Worm (Caenorhabditis elegans) whole organism, L4 larva: ENCODE data around the gene nsy-1.

Experiments used
- F44E2.7 ChIP-seq: fragments of 200-800 bp; sonication (Bioruptor generic); IDR thresholded peaks from 2 replicates; pipeline ENCODE4 v2.1.2; 2022; ENCODE audit warnings: missing genetic modification characterization, missing compliant biosample characterization
- R02D3.7 ChIP-seq: fragments of 150-350 bp; sonication (generic microtip); optimal IDR thresholded peaks from 3 replicates; lab custom pipeline; 2014; ENCODE audit warnings: missing biosample characterization, missing genetic modification characterization
- Y105C5A.15 ChIP-seq: fragments of 200-800 bp; sonication (Bioruptor generic); IDR thresholded peaks from 2 replicates; pipeline ENCODE4 v1.3.6; 2022; ENCODE audit warnings: missing genetic modification characterization, missing compliant biosample characterization
- Y48G9A.11 ChIP-seq: fragments of 200-800 bp; sonication (Bioruptor generic); IDR thresholded peaks from 2 replicates; pipeline ENCODE4 v1.3.6; 2022; ENCODE audit warnings: missing genetic modification reagents, missing genetic modification characterization, missing compliant biosample characterization
- Y75B8A.6 ChIP-seq: fragments of 200-800 bp; sonication (Bioruptor generic); IDR thresholded peaks from 2 replicates; pipeline ENCODE4 v1.3.6; 2022; ENCODE audit warnings: missing genetic modification reagents, missing genetic modification characterization, missing compliant biosample characterization
- aha-1 ChIP-seq: fragments of 150-350 bp; peaks from one replicate; lab custom pipeline; 2014; ENCODE audit warnings: missing biosample characterization, missing genetic modification characterization
- attf-4 ChIP-seq: sonication (generic microtip); optimal IDR thresholded peaks from 3 replicates; lab custom pipeline; 2017; ENCODE audit warnings: missing biosample characterization, missing genetic modification characterization
- ceh-20 ChIP-seq: fragments of 200-800 bp; sonication (Bioruptor generic); IDR thresholded peaks from 2 replicates; pipeline ENCODE4 v1.3.6; 2022; ENCODE audit warnings: missing genetic modification reagents, missing genetic modification characterization, missing compliant biosample characterization
- ceh-28 ChIP-seq: fragments of 150-350 bp; optimal IDR thresholded peaks from 2 replicates; lab custom pipeline; 2014; ENCODE audit warnings: missing biosample characterization, missing genetic modification reagents, missing genetic modification characterization
- ceh-32 ChIP-seq: sonication (generic microtip); optimal IDR thresholded peaks from 2 replicates; lab custom pipeline; 2016; ENCODE audit warnings: mild to moderate bottlenecking, missing genetic modification characterization, missing compliant biosample characterization; ENCODE audit not compliant: poor library complexity
- ceh-82 ChIP-seq: sonication (generic microtip); optimal IDR thresholded peaks from 2 replicates; lab custom pipeline; 2017; ENCODE audit warnings: missing biosample characterization, missing genetic modification characterization
- ces-1 ChIP-seq: fragments of 150-350 bp; sonication (generic microtip); optimal IDR thresholded peaks from 4 replicates; lab custom pipeline; 2014; ENCODE audit warnings: missing biosample characterization, missing genetic modification reagents, missing genetic modification characterization
- ctbp-1 ChIP-seq: fragments of 200-800 bp; sonication (Bioruptor generic); IDR thresholded peaks from 2 replicates; pipeline ENCODE4 v1.3.6; 2022; ENCODE audit warnings: missing genetic modification reagents, missing genetic modification characterization, missing compliant biosample characterization
- daf-12 ChIP-seq: fragments of 150-350 bp; optimal IDR thresholded peaks from 2 replicates; lab custom pipeline; 2014; ENCODE audit warnings: missing biosample characterization, missing genetic modification reagents, missing genetic modification characterization
- dmd-9 ChIP-seq: fragments of 200-800 bp; sonication (Bioruptor generic); IDR thresholded peaks from 2 replicates; pipeline ENCODE4 v1.3.6; 2022; ENCODE audit warnings: missing genetic modification reagents, missing genetic modification characterization, missing compliant biosample characterization
- duxl-1 ChIP-seq: sonication (generic microtip); optimal IDR thresholded peaks from 2 replicates; lab custom pipeline; 2016; ENCODE audit warnings: mild to moderate bottlenecking, missing genetic modification characterization, moderate library complexity, missing compliant biosample characterization; ENCODE audit not compliant: poor library complexity
- dve-1 ChIP-seq: sonication (generic microtip); optimal IDR thresholded peaks from 2 replicates; lab custom pipeline; 2017; ENCODE audit warnings: antibody characterized with exemption, mild to moderate bottlenecking, missing genetic modification characterization, missing compliant biosample characterization; ENCODE audit not compliant: insufficient read depth
- fos-1 ChIP-seq: fragments of 150-350 bp; optimal IDR thresholded peaks from 2 replicates; lab custom pipeline; 2014; ENCODE audit warnings: missing biosample characterization, missing genetic modification characterization
- hif-1 ChIP-seq, 2 experiments: sonication (generic microtip); optimal IDR thresholded peaks; 2 replicates each; lab custom pipeline; 2016 to 2017; ENCODE audit warnings: missing compliant biosample characterization in 2 of 2, missing genetic modification characterization in 2 of 2, missing genetic modification reagents in 2 of 2, missing genotype in 2 of 2, mild to moderate bottlenecking in 1 of 2
- hlh-30 ChIP-seq: sonication (generic microtip); optimal IDR thresholded peaks from 2 replicates; lab custom pipeline; 2017; ENCODE audit warnings: antibody characterized with exemption, mild to moderate bottlenecking, missing genetic modification characterization, missing compliant biosample characterization; ENCODE audit not compliant: insufficient read depth
- lin-1 ChIP-seq: fragments of 200-800 bp; sonication (Bioruptor generic); IDR thresholded peaks from 2 replicates; pipeline ENCODE4 v1.3.6; 2022; ENCODE audit warnings: missing genetic modification reagents, missing genetic modification characterization, missing compliant biosample characterization
- lin-13 ChIP-seq: fragments of 150-350 bp; optimal IDR thresholded peaks from 2 replicates; lab custom pipeline; 2014; ENCODE audit warnings: missing biosample characterization, missing genetic modification reagents, missing genetic modification characterization
- lin-15B ChIP-seq: fragments of 150-350 bp; sonication (generic microtip); optimal IDR thresholded peaks from 3 replicates; lab custom pipeline; 2014; ENCODE audit warnings: missing biosample characterization, missing genetic modification characterization
- lsy-2 ChIP-seq, 2 experiments: fragments of 150-350 bp in 1 of 2; sonication (generic microtip) in 1 of 2; optimal IDR thresholded peaks; 2 replicates each; lab custom pipeline; 2014 to 2017; ENCODE audit warnings: missing biosample characterization in 2 of 2, missing genetic modification characterization in 2 of 2
- mdl-1 ChIP-seq, 2 experiments: fragments of 150-350 bp in 1 of 2; sonication (generic microtip) in 1 of 2; optimal IDR thresholded peaks; 2 replicates each; lab custom pipeline; 2014 to 2017; ENCODE audit warnings: missing biosample characterization in 2 of 2, missing genetic modification characterization in 2 of 2
- mep-1 ChIP-seq: fragments of 150-350 bp; sonication (generic microtip); optimal IDR thresholded peaks from 3 replicates; lab custom pipeline; 2014; ENCODE audit warnings: missing biosample characterization, missing genetic modification characterization
- mxl-2 ChIP-seq: fragments of 200-800 bp; sonication (Bioruptor generic); conservative IDR thresholded peaks from 2 replicates; pipeline ENCODE4 v1.3.6; 2022; ENCODE audit warnings: missing genetic modification reagents, missing genetic modification characterization, missing compliant biosample characterization
- mxl-3 ChIP-seq: fragments of 200-800 bp; sonication (Bioruptor generic); optimal IDR thresholded peaks from 2 replicates; lab custom pipeline; 2018; ENCODE audit warnings: mild to moderate bottlenecking, missing genetic modification characterization, missing compliant biosample characterization
- nhr-10 ChIP-seq: fragments of 150-350 bp; optimal IDR thresholded peaks from 2 replicates; lab custom pipeline; 2014; ENCODE audit warnings: missing biosample characterization, missing genetic modification characterization
- nhr-102 ChIP-seq: sonication (generic microtip); optimal IDR thresholded peaks from 2 replicates; lab custom pipeline; 2016; ENCODE audit warnings: mild to moderate bottlenecking, missing genetic modification characterization, moderate library complexity, missing compliant biosample characterization
- nhr-11 ChIP-seq: fragments of 150-350 bp; optimal IDR thresholded peaks from 2 replicates; lab custom pipeline; 2014; ENCODE audit warnings: missing biosample characterization, missing genetic modification characterization
- nhr-25 ChIP-seq: sonication (generic microtip); optimal IDR thresholded peaks from 2 replicates; lab custom pipeline; 2017; ENCODE audit warnings: missing genetic modification characterization, mild to moderate bottlenecking, missing compliant biosample characterization, antibody characterized with exemption, moderate library complexity, borderline replicate concordance; ENCODE audit not compliant: insufficient read depth
- nhr-28 ChIP-seq: fragments of 150-350 bp; optimal IDR thresholded peaks from 2 replicates; lab custom pipeline; 2014; ENCODE audit warnings: missing biosample characterization, missing genetic modification characterization
- nhr-42 ChIP-seq: fragments of 200-800 bp; sonication (Bioruptor generic); IDR thresholded peaks from 2 replicates; pipeline ENCODE4 v1.3.6; 2022; ENCODE audit warnings: missing genetic modification characterization, missing compliant biosample characterization
- nhr-76 ChIP-seq: fragments of 150-350 bp; optimal IDR thresholded peaks from 2 replicates; lab custom pipeline; 2014; ENCODE audit warnings: missing biosample characterization, missing genetic modification characterization
- pha-4 ChIP-seq, 2 experiments: fragments of 150-350 bp in 1 of 2; fragments of 200-800 bp in 1 of 2; sonication (Bioruptor generic) in 1 of 2; IDR thresholded peaks in 1 of 2; optimal IDR thresholded peaks in 1 of 2; 2 replicates each; pipeline versions ENCODE4 v1.3.6 to Lab custom; 2014 to 2022; ENCODE audit warnings: missing genetic modification characterization in 2 of 2, missing genetic modification reagents in 2 of 2, missing biosample characterization in 1 of 2, missing compliant biosample characterization in 1 of 2
- pqm-1 ChIP-seq: sonication (generic microtip); optimal IDR thresholded peaks from 2 replicates; lab custom pipeline; 2017; ENCODE audit warnings: missing biosample characterization, missing genetic modification characterization
- sdz-12 ChIP-seq: fragments of 200-800 bp; sonication (Bioruptor generic); optimal IDR thresholded peaks from 2 replicates; lab custom pipeline; 2018; ENCODE audit warnings: mild to moderate bottlenecking, missing genetic modification characterization, missing compliant biosample characterization
- skn-1 ChIP-seq: fragments of 150-350 bp; optimal IDR thresholded peaks from 2 replicates; lab custom pipeline; 2014; ENCODE audit warnings: missing biosample characterization, missing genetic modification characterization
- snpc-4 ChIP-seq: fragments of 150-350 bp; optimal IDR thresholded peaks from 2 replicates; lab custom pipeline; 2014; ENCODE audit warnings: missing biosample characterization, missing genetic modification characterization
- spr-1 ChIP-seq: sonication (generic microtip); optimal IDR thresholded peaks from 2 replicates; lab custom pipeline; 2016; ENCODE audit warnings: mild to moderate bottlenecking, missing genetic modification characterization, missing compliant biosample characterization
- spr-3 ChIP-seq: fragments of 200-800 bp; sonication (Bioruptor generic); optimal IDR thresholded peaks from 2 replicates; lab custom pipeline; 2018; ENCODE audit warnings: mild to moderate bottlenecking, missing genetic modification characterization, missing compliant biosample characterization
- unc-62 ChIP-seq, 3 experiments: fragments of 150-350 bp in 1 of 3; sonication (generic microtip); optimal IDR thresholded peaks in 2 of 3; peaks in 1 of 3; 1 replicate in 1 of 3; 2 replicates in 2 of 3; lab custom pipeline; 2014 to 2017; ENCODE audit warnings: missing biosample characterization in 3 of 3, missing genetic modification characterization in 3 of 3, missing genetic modification reagents in 3 of 3, missing genotype in 1 of 3
- zfp-3 ChIP-seq: fragments of 200-800 bp; sonication (Bioruptor generic); conservative IDR thresholded peaks from 2 replicates; pipeline ENCODE4 v1.3.6; 2022; ENCODE audit warnings: missing genetic modification reagents, missing genetic modification characterization, missing compliant biosample characterization
- ztf-11 ChIP-seq: fragments of 150-350 bp; optimal IDR thresholded peaks from 2 replicates; lab custom pipeline; 2014; ENCODE audit warnings: missing biosample characterization, missing genetic modification characterization

nsy-1 gene

ce11 chrII:5016977-5017585 is 5.5 kb upstream of the nsy-1 start (continued):
- TF ChIP-seq pha-4 (GFP tag; IDR thresholded peaks at IDR 0.05; lab: Robert Waterston, UW) = peak; percentile 63; the same call in 1 of the 2 replicates
- no peak for TF ChIP-seq pha-4 (tag; optimal IDR thresholded peaks at IDR 0.05; lab: Kevin White, UChicago)
- TF ChIP-seq nhr-10 (tag; lab: Kevin White, UChicago) = no peak
- TF ChIP-seq dve-1 (tag; lab: Kevin White, UChicago) = peak; percentile 78
- TF ChIP-seq Y48G9A.11 (GFP tag; lab: Robert Waterston, UW) = no peak
- peak; percentile 66 for TF ChIP-seq mxl-3 (GFP tag; lab: Kevin White, UChicago)
- no peak for TF ChIP-seq Y105C5A.15 (GFP tag; lab: Robert Waterston, UW)
- peak; percentile 12 for TF ChIP-seq nhr-102 (tag; lab: Kevin White, UChicago)
- no peak for TF ChIP-seq lin-15B (tag; lab: Kevin White, UChicago)
- peak; percentile 63 for TF ChIP-seq nhr-11 (tag; lab: Kevin White, UChicago)
- TF ChIP-seq ceh-82 (tag; lab: Kevin White, UChicago) = no peak
- no peak for TF ChIP-seq spr-3
- TF ChIP-seq hif-1 (tag; optimal IDR thresholded peaks at IDR 0.05; lab: Kevin White, UChicago) = peak in 1 of 2 experiments; percentile 51
- peak; percentile 33 for TF ChIP-seq ces-1 (GFP tag; lab: Kevin White, UChicago)
- no peak for TF ChIP-seq mxl-2 (GFP tag; lab: Robert Waterston, UW)
- peak; percentile 44 for TF ChIP-seq ceh-20
- no peak for TF ChIP-seq attf-4
- TF ChIP-seq spr-1 (tag; lab: Kevin White, UChicago) = peak; percentile 35
- no peak for TF ChIP-seq R02D3.7 (tag; lab: Kevin White, UChicago)
- TF ChIP-seq nhr-28 = peak; percentile 72
- no peak for TF ChIP-seq ztf-11 (tag; lab: Kevin White, UChicago)
- TF ChIP-seq ceh-28 = no peak

- peak in 1 of 2 experiments; percentile 77 for TF ChIP-seq unc-62 (GFP tag; optimal IDR thresholded peaks at IDR 0.05 in 1 of 2; lab: Kevin White, UChicago)
- no peak for TF ChIP-seq unc-62 (tag; optimal IDR thresholded peaks at IDR 0.05; lab: Kevin White, UChicago)
- no peak for TF ChIP-seq nhr-28
- TF ChIP-seq fos-1 (tag; lab: Kevin White, UChicago) = no peak
- no peak for TF ChIP-seq nhr-42
- peak; percentile 24 for TF ChIP-seq aha-1 (tag; lab: Kevin White, UChicago)
Observed at ce11 chrII:5018578-5018977, 4.0 kb upstream of the nsy-1 start.

- TF ChIP-seq lsy-2 (tag; optimal IDR thresholded peaks at IDR 0.05; lab: Kevin White, UChicago) (peak in 1 of 2 experiments; percentile 25), sdz-12 (no peak), pqm-1 (tag; lab: Kevin White, UChicago) (peak; percentile 44), mep-1 (tag; lab: Kevin White, UChicago) (peak; percentile 42), mdl-1 (tag; optimal IDR thresholded peaks at IDR 0.05; lab: Kevin White, UChicago) (peak in 1 of 2 experiments; percentile 42), nhr-76 (tag; lab: Kevin White, UChicago) (peak; percentile 4), mxl-3 (GFP tag; lab: Kevin White, UChicago) (peak; percentile 9), lin-13 (GFP tag; lab: Kevin White, UChicago) (no peak), daf-12 (tag; lab: Kevin White, UChicago) (no peak), nhr-28 (peak; percentile 83), lin-1 (peak; percentile 54; the same call in 1 of the 2 replicates), hlh-30 (tag; lab: Kevin White, UChicago) (peak; percentile 62), dve-1 (tag; lab: Kevin White, UChicago) (peak; percentile 83), duxl-1 (tag; lab: Kevin White, UChicago) (no peak), Y105C5A.15 (GFP tag; lab: Robert Waterston, UW) (no peak), snpc-4 (tag; lab: Kevin White, UChicago) (no peak), nhr-25 (tag; lab: Kevin White, UChicago) (peak; percentile 17), ceh-32 (tag; lab: Kevin White, UChicago) (no peak), dmd-9 (GFP tag; lab: Robert Waterston, UW) (no peak), ctbp-1 (GFP tag; lab: Robert Waterston, UW) (no peak), zfp-3 (no peak), skn-1 (tag; lab: Kevin White, UChicago) (no peak), F44E2.7 (no peak), Y75B8A.6 (GFP tag; lab: Robert Waterston, UW) (no peak)
Observed at ce11 chrII:5019389-5020108, 3.0 kb upstream of the nsy-1 start.
